Worm (Caenorhabditis elegans) whole organism, L1 larva: ENCODE results near the gene M02B1.3.

Source experiments
- ceh-63 ChIP-seq: fragments of 200-800 bp; sonication (Bioruptor generic); optimal IDR thresholded peaks from 2 replicates; lab custom pipeline; 2018; ENCODE audit warnings: mild to moderate bottlenecking, missing genetic modification characterization, missing compliant biosample characterization
- ces-1 ChIP-seq: fragments of 150-350 bp; optimal IDR thresholded peaks from 2 replicates; lab custom pipeline; 2014; ENCODE audit warnings: missing biosample characterization, missing genetic modification reagents, missing genetic modification characterization
- fos-1 ChIP-seq: fragments of 150-350 bp; optimal IDR thresholded peaks from 2 replicates; lab custom pipeline; 2014; ENCODE audit warnings: missing biosample characterization, missing genetic modification characterization
- jun-1 ChIP-seq: fragments of 150-350 bp; optimal IDR thresholded peaks from 2 replicates; lab custom pipeline; 2014; ENCODE audit warnings: missing biosample characterization, missing genetic modification reagents, missing genetic modification characterization
- lir-3 ChIP-seq: sonication (generic microtip); optimal IDR thresholded peaks from 2 replicates; lab custom pipeline; 2016; ENCODE audit warnings: mild to moderate bottlenecking, missing genetic modification characterization, moderate library complexity, missing compliant biosample characterization; ENCODE audit not compliant: poor library complexity
- nhr-11 ChIP-seq: fragments of 150-350 bp; optimal IDR thresholded peaks from 2 replicates; lab custom pipeline; 2014; ENCODE audit warnings: missing biosample characterization, missing genetic modification characterization
- nhr-12 ChIP-seq: sonication (generic microtip); optimal IDR thresholded peaks from 2 replicates; lab custom pipeline; 2017; ENCODE audit warnings: missing biosample characterization, missing genetic modification characterization
- nhr-237 ChIP-seq: fragments of 150-350 bp; optimal IDR thresholded peaks from 2 replicates; lab custom pipeline; 2014; ENCODE audit warnings: missing biosample characterization, missing genetic modification characterization
- snpc-4 ChIP-seq: fragments of 150-350 bp; optimal IDR thresholded peaks from 2 replicates; lab custom pipeline; 2014; ENCODE audit warnings: missing biosample characterization, missing genetic modification characterization
- ztf-11 ChIP-seq, 2 experiments: sonication (generic microtip); optimal IDR thresholded peaks; 2 replicates each; lab custom pipeline; 2016 to 2017; ENCODE audit warnings: missing genetic modification characterization in 2 of 2, missing biosample characterization in 1 of 2, missing compliant biosample characterization in 1 of 2

DNA sequence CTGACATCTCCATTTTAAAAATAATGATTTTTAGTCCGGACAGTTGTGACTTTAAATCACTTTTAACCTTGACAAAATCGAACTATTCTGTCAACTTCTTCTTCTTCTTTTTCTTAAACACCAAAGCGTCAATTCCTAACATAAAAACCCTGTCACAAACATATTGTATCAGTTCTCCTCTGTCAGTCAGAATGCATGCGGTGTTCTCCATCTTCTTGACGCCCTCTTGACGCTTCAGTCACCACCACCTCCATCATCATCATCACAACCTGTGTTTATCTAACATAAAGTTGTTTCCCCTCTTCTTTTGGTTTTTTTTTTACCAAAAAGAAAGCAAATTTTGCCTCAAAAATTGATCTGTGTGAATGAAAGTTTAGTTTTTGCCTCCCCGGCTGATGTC lies 945 bp upstream of the M02B1.3 start:
- TF ChIP-seq snpc-4 (tag; lab: Kevin White, UChicago) (no peak), nhr-237 (tag; lab: Kevin White, UChicago) (no peak), nhr-12 (tag; lab: Kevin White, UChicago) (no peak), nhr-11 (tag; lab: Kevin White, UChicago) (no peak), ces-1 (GFP tag; lab: Kevin White, UChicago) (no peak), jun-1 (tag; lab: Kevin White, UChicago) (no peak), lir-3 (tag; lab: Kevin White, UChicago) (no peak), ztf-11 (tag; optimal IDR thresholded peaks at IDR 0.05; lab: Kevin White, UChicago) (no peak), ceh-63 (GFP tag; lab: Kevin White, UChicago) (no peak), fos-1 (tag; lab: Kevin White, UChicago) (no peak)
